Worm (Caenorhabditis elegans): ENCODE results near the gene ula-1.

- TF ChIP-seq nhr-27 (tag; optimal IDR thresholded peaks at IDR 0.05) = no peak
- TF ChIP-seq unc-62 (GFP tag; optimal IDR thresholded peaks at IDR 0.05) = no peak
- no peak for TF ChIP-seq sea-2 (GFP tag; IDR thresholded peaks at IDR 0.05)
- TF ChIP-seq efl-1 (GFP tag; optimal IDR thresholded peaks at IDR 0.05) = no peak
- TF ChIP-seq B0336.3 (GFP tag; IDR thresholded peaks at IDR 0.05) = no peak
- no peak for TF ChIP-seq xnd-1 (tag; optimal IDR thresholded peaks at IDR 0.05)
- TF ChIP-seq K12H6.12 (tag; optimal IDR thresholded peaks at IDR 0.05) = no peak
- TF ChIP-seq aptf-2 (GFP tag; conservative IDR thresholded peaks at IDR 0.05) = no peak
- TF ChIP-seq ama-1 (optimal IDR thresholded peaks at IDR 0.05) = no peak
- TF ChIP-seq ama-1 (GFP tag; optimal IDR thresholded peaks at IDR 0.05) = no peak
- TF ChIP-seq ztf-28 (GFP tag; IDR thresholded peaks at IDR 0.05) = no peak
- no peak for TF ChIP-seq ztf-26 (tag; optimal IDR thresholded peaks at IDR 0.05)
- TF ChIP-seq T07F8.4 (tag; optimal IDR thresholded peaks at IDR 0.05) = no peak
These were observed 48.0 kb upstream of the ula-1 start for ce11 chrIII:4968146-4968545.

Measured in whole organism, young adult.